Fruit fly (Drosophila melanogaster): ENCODE measurements around the gene mld.

Gene mld

DNA sequence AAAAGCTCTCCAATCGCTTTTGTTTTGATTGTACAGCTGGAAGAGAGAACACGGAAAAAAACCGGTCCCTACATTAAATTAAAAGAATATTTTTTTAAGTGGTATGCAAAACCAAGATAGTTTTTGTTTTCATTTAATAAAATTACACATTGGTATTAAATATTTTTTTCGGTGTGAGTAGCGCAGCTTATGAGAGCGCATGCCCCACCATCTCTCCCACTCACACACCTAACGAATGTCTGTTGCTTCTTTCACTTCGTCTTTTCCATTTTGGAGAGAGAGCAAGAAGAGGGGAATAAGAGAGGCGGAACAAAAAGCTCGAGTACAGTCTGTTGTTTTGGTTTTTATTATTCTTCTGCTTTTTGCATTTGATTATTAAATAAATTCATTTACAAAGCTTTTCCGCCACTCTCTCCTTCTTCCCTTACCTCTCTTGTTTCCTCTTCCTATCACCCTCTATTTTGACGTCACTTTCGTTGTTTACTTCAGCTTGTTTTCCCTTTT lies 12.9 kb upstream of the mld start:
- TF ChIP-seq psq (optimal IDR thresholded peaks at IDR 0.05) (peak; percentile 43), Myc (optimal IDR thresholded peaks at IDR 0.05) (no peak), h (optimal IDR thresholded peaks at IDR 0.05) (no peak), Sin3A (optimal IDR thresholded peaks at IDR 0.05) (no peak), ttk (optimal IDR thresholded peaks at IDR 0.05) (no peak), insv (optimal IDR thresholded peaks at IDR 0.05) (no peak)

- no peak for TF ChIP-seq ttk (optimal IDR thresholded peaks at IDR 0.05)
- TF ChIP-seq insv (optimal IDR thresholded peaks at IDR 0.05), result no peak
- no peak for TF ChIP-seq Sin3A (optimal IDR thresholded peaks at IDR 0.05)
- no peak for TF ChIP-seq Myc (optimal IDR thresholded peaks at IDR 0.05)
- TF ChIP-seq h (optimal IDR thresholded peaks at IDR 0.05), result no peak
- TF ChIP-seq psq (optimal IDR thresholded peaks at IDR 0.05), result no peak
These were observed 12.2 kb upstream of the mld start for dm6 chr3R:24573094-24573732.

DNA sequence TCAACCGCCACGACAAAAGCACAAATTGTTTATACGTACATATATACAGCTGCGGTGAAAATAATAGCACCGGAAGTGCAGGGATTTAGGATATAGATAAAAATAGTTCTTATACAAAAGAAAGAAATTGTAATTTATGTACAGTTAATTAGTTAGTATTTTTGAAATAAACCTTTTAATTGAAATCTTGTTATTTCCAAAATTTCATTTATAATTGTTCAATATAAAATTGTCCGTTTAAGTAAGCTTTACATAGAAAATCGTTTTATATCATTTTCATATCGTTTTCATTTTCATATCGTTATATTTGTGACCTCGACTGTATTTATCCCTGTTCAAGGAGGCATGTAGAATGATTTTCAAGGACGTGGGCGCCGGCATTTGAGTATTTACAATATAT lies 11.3 kb upstream of the mld start:
- TF ChIP-seq Sin3A (optimal IDR thresholded peaks at IDR 0.05) (no peak), h (optimal IDR thresholded peaks at IDR 0.05) (no peak), Myc (optimal IDR thresholded peaks at IDR 0.05) (no peak), ttk (optimal IDR thresholded peaks at IDR 0.05) (no peak), insv (optimal IDR thresholded peaks at IDR 0.05) (no peak)

dm6 chr3R:24575109-24575508 lies 10.3 kb upstream of the mld start:
- no peak for TF ChIP-seq psq (optimal IDR thresholded peaks at IDR 0.05)
- no peak for TF ChIP-seq Sin3A (optimal IDR thresholded peaks at IDR 0.05)
- TF ChIP-seq ttk (optimal IDR thresholded peaks at IDR 0.05), result no peak
- TF ChIP-seq insv (optimal IDR thresholded peaks at IDR 0.05), result no peak

dm6 chr3R:24575787-24576413 lies 9.6 kb upstream of the mld start:
- TF ChIP-seq Myc (optimal IDR thresholded peaks at IDR 0.05), result no peak
- TF ChIP-seq Sin3A (optimal IDR thresholded peaks at IDR 0.05), result no peak
- TF ChIP-seq ttk (optimal IDR thresholded peaks at IDR 0.05), result no peak
- TF ChIP-seq psq (optimal IDR thresholded peaks at IDR 0.05), result no peak
- no peak for TF ChIP-seq insv (optimal IDR thresholded peaks at IDR 0.05)
- TF ChIP-seq h (optimal IDR thresholded peaks at IDR 0.05), result no peak

DNA sequence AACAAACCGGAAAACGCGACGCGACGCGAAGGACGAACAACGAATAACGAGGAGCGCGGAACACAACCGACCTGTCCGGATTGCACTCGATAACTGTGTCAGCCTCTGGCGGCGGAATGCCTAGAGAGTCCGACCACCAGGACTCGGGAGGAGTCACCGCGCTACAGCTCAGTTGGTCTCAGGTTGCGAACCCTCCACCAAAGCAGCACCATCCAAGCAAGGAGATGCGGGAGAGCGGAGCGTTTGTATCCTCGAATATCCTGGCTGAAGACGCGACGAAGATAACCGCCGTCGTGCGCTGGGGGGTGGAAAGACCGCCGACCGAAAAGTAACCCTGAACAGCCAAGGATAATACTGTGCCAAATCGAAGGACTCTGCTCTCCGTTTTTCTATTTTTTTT lies 8.1 kb upstream of the mld start:
- TF ChIP-seq ttk (optimal IDR thresholded peaks at IDR 0.05), result no peak
- no peak for TF ChIP-seq insv (optimal IDR thresholded peaks at IDR 0.05)
- no peak for TF ChIP-seq psq (optimal IDR thresholded peaks at IDR 0.05)
- no peak for TF ChIP-seq h (optimal IDR thresholded peaks at IDR 0.05)
- no peak for TF ChIP-seq Myc (optimal IDR thresholded peaks at IDR 0.05)
- TF ChIP-seq Sin3A (optimal IDR thresholded peaks at IDR 0.05), result no peak

DNA sequence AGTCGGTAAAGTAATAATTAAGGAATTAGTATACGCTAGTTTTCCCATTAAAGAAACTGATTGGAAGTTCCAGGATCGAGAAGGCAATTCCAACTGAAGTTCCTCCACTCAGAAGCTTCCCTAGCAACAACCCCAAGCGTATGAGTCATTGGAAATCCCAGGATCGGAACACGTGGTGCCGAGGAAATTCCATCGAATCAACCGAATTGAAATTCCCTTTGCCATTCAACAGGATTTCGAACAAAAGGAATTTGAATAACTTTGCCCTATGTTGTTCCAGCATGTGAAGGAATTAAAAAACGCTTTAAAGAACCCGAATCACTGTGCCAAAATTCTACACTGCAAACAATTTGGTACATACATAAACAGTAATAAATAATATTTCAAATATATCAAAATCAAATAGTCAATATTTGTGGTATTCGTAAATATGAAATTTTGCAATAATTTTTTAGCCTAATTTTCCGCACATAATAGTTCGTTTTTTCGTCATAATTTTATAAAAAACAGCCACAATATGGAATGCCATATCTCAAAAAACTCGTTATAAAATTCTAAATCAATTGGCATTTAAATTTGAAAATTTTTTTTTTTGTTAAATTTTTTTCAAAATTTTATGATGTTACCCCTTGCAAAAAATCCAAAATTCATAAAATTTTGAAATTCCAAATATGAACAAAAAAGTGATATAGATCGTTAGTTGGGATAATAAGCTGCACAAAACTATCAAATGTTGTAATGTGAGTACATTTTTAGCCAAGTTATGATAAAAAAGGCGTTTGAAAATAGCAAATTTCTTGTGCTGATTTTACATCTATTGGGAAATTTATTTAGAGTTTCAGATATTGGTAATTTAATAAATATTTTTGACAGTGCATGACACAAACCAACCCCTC lies 5.1 kb upstream of the mld start:
- TF ChIP-seq Sin3A (optimal IDR thresholded peaks at IDR 0.05), result no peak
- TF ChIP-seq psq (optimal IDR thresholded peaks at IDR 0.05), result no peak
- no peak for TF ChIP-seq insv (optimal IDR thresholded peaks at IDR 0.05)
- no peak for TF ChIP-seq Myc (optimal IDR thresholded peaks at IDR 0.05)
- TF ChIP-seq ttk (optimal IDR thresholded peaks at IDR 0.05), result no peak
- TF ChIP-seq h (optimal IDR thresholded peaks at IDR 0.05), result no peak

DNA sequence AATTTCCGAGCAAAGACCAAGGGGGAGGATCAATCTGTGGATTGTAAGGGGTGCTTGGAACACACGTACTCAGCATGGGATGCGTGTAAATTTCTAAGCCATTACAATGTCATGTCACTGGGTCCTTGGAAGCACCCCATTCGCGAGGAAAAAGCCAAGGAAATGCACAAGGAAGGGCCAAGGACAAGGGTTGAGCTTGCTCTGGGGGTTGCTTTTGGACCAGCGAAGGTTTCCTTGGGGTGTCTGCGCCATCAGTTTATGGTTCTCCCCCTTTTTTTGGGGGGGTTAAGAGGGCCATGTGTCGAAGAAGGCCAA lies 4.5 kb upstream of the mld start:
- no peak for TF ChIP-seq insv (optimal IDR thresholded peaks at IDR 0.05)
- TF ChIP-seq h (optimal IDR thresholded peaks at IDR 0.05), result no peak
- no peak for TF ChIP-seq Sin3A (optimal IDR thresholded peaks at IDR 0.05)
- no peak for TF ChIP-seq psq (optimal IDR thresholded peaks at IDR 0.05)
- TF ChIP-seq Myc (optimal IDR thresholded peaks at IDR 0.05), result no peak
- TF ChIP-seq ttk (optimal IDR thresholded peaks at IDR 0.05), result no peak

DNA sequence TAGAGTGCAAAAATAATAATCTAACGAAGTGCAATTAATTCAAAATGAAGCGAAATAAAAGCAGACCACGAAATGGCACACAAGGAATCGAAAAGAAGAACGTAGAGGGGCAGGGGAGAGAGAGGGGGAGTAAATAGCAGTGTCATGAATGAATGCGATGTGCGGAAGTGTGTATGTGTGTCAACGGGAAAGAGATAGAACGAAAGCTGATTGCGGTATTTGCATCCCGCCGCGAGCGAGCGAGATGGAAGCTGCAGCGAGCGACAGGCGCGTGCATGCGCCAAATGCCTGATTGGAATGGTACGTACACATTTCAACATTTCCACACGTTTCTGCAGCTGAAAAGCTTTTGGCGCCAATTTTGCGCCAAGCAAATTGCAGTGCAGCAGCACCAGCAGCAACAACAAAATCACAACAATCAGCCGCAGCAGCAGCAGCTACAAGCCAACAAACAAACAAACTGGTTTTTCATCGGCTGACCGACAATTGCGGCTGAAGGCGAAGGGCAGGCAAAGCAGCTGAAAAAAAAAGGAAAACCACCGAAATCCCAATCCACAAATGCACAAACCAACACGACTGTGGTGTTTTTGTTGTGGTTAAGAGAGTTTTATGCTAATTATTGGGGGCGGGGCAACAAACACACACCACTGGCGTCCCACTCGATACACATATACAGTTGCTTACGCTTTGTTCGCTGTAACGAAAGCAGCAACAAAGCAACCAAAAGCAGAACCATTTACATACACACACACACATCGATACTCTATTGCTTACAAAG lies 3.4 kb upstream of the mld start:
- TF ChIP-seq h (optimal IDR thresholded peaks at IDR 0.05), result no peak
- TF ChIP-seq psq (optimal IDR thresholded peaks at IDR 0.05), result peak; percentile 35

DNA sequence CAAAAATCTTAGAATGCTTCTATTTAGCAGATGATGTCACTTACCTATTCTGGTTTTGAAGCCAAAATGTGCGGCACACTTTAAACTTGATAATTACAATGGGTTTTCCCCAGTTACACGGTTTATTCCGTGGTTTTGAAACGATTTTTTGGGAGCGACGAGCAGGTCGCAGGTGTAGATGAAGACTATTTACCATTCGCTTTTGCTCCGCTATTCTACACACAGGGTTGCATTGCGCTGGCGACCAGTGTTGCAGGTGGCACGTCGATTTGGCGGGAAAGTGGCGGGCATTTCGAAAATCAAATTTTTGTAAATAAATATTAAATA lies 2.8 kb upstream of the mld start, which contains the start of gene REPTOR:
Gene REPTOR (minus strand): TSS at position 196 of the 327 bp plus-strand sequence.
- no peak for TF ChIP-seq ttk (optimal IDR thresholded peaks at IDR 0.05)
- peak; percentile 72 for TF ChIP-seq psq (optimal IDR thresholded peaks at IDR 0.05)

- TF ChIP-seq ttk (optimal IDR thresholded peaks at IDR 0.05) (no peak), Myc (optimal IDR thresholded peaks at IDR 0.05) (no peak), h (optimal IDR thresholded peaks at IDR 0.05) (no peak), insv (optimal IDR thresholded peaks at IDR 0.05) (no peak), psq (optimal IDR thresholded peaks at IDR 0.05) (no peak), Sin3A (optimal IDR thresholded peaks at IDR 0.05) (no peak)
These were observed 1.0 kb downstream of the mld start for dm6 chr3R:24586453-24586886.
